Fruit fly (Drosophila melanogaster) whole organism, prepupa: ENCODE results near the gene CG1636.

Experiments
- Met ChIP-seq: fragments of 200-800 bp; sonication (Bioruptor generic); optimal IDR thresholded peaks from 3 replicates; lab custom pipeline; 2016; ENCODE audit warnings: missing biosample characterization, missing genetic modification characterization
- svp ChIP-seq: fragments of 200-800 bp; sonication (Bioruptor generic); peaks from one replicate; lab custom pipeline; 2016; ENCODE audit warnings: missing biosample characterization, missing genetic modification characterization

DNA sequence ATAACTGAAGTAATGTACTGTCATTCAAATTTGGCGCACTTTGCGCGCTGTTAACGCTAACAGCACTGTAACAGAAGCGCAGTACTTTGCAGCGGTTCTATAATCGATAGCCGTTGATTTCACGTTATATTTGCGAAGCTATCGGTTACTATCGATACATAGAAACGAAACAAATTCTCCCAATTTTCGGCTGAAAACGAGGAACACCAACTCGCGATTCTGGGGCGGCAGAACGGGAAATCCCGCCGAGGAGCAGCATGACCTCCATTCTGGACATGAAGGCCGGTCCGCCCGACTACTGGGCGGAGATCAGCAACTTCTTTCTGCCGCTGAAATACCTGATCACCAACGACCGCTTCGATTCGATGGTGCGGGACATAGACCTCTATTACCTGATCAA is at the start of gene CG1636:
- no peak for TF ChIP-seq Met (GFP tag; lab: Kevin White, UChicago)
- no peak for TF ChIP-seq svp (GFP tag; lab: Kevin White, UChicago)
